Worm (Caenorhabditis elegans) whole organism, L1 larva: ENCODE results near the gene Y116A8A.150.
A peak's percentile ranks its signal among the peaks of the same experiment; 100 is the strongest.

Experiments used
- C34B4.2 ChIP-seq: sonication (generic microtip); optimal IDR thresholded peaks from 2 replicates; lab custom pipeline; 2017; ENCODE audit warnings: mild to moderate bottlenecking, missing genetic modification characterization, missing compliant biosample characterization
- F16B12.6 ChIP-seq: fragments of 150-350 bp; optimal IDR thresholded peaks from 2 replicates; lab custom pipeline; 2014; ENCODE audit warnings: missing biosample characterization, missing genetic modification characterization
- Y116A8C.19 ChIP-seq: sonication (generic microtip); optimal IDR thresholded peaks from 2 replicates; lab custom pipeline; 2016; ENCODE audit warnings: missing compliant biosample characterization, missing genetic modification characterization, borderline replicate concordance
- alr-1 ChIP-seq: fragments of 200-800 bp; sonication (Bioruptor generic); optimal IDR thresholded peaks from 2 replicates; lab custom pipeline; 2018; ENCODE audit warnings: borderline replicate concordance, mild to moderate bottlenecking, missing genetic modification characterization, missing compliant biosample characterization
- ceh-82 ChIP-seq, 3 experiments: fragments of 150-350 bp in 1 of 3; sonication (generic microtip) in 2 of 3; optimal IDR thresholded peaks; 2 replicates each; lab custom pipeline; 2014 to 2017; ENCODE audit warnings: missing biosample characterization in 3 of 3, missing genetic modification characterization in 3 of 3
- ceh-88 ChIP-seq: fragments of 200-800 bp; sonication (Bioruptor generic); IDR thresholded peaks from 2 replicates; pipeline ENCODE4 v1.3.6; 2022; ENCODE audit warnings: missing genetic modification characterization, missing compliant biosample characterization
- ces-1 ChIP-seq: fragments of 150-350 bp; optimal IDR thresholded peaks from 2 replicates; lab custom pipeline; 2014; ENCODE audit warnings: missing biosample characterization, missing genetic modification reagents, missing genetic modification characterization
- dpl-1 ChIP-seq, 3 experiments: fragments of 150-350 bp in 2 of 3; sonication (generic microtip) in 1 of 3; optimal IDR thresholded peaks; 2 replicates each; lab custom pipeline; 2014 to 2017; ENCODE audit warnings: missing biosample characterization in 3 of 3, missing genetic modification characterization in 3 of 3, missing genetic modification reagents in 3 of 3
- dsc-1 ChIP-seq: sonication (generic microtip); optimal IDR thresholded peaks from 2 replicates; lab custom pipeline; 2016; ENCODE audit warnings: mild to moderate bottlenecking, missing genetic modification characterization, missing compliant biosample characterization
- efl-1 ChIP-seq, 4 experiments: fragments of 150-350 bp; optimal IDR thresholded peaks in 3 of 4; peaks in 1 of 4; 1 replicate in 1 of 4; 2 replicates in 3 of 4; lab custom pipeline; 2014; ENCODE audit warnings: missing biosample characterization in 2 of 4, missing genetic modification characterization in 2 of 4, missing genetic modification reagents in 2 of 4
- elt-2 ChIP-seq: sonication (generic microtip); optimal IDR thresholded peaks from 2 replicates; lab custom pipeline; 2016; ENCODE audit warnings: missing genetic modification characterization, mild to moderate bottlenecking, inconsistent platforms, missing compliant biosample characterization, missing genetic modification reagents
- elt-3 ChIP-seq, 6 experiments: fragments of 150-350 bp in 1 of 6; sonication (generic microtip); optimal IDR thresholded peaks; 2 replicates each; lab custom pipeline; 2017 to 2018; ENCODE audit warnings: missing biosample characterization in 6 of 6, missing genetic modification characterization in 6 of 6, inconsistent platforms in 1 of 6
- fkh-10 ChIP-seq: sonication (generic microtip); optimal IDR thresholded peaks from 2 replicates; lab custom pipeline; 2017; ENCODE audit warnings: missing biosample characterization, missing genetic modification reagents, missing genetic modification characterization
- fkh-4 ChIP-seq: sonication (generic microtip); optimal IDR thresholded peaks from 2 replicates; lab custom pipeline; 2016; ENCODE audit warnings: missing compliant biosample characterization, missing genetic modification characterization, borderline replicate concordance
- fkh-8 ChIP-seq: sonication (generic microtip); optimal IDR thresholded peaks from 2 replicates; lab custom pipeline; 2016; ENCODE audit warnings: mild to moderate bottlenecking, missing genetic modification characterization, missing compliant biosample characterization
- grh-1 ChIP-seq: fragments of 200-800 bp; sonication (Bioruptor generic); IDR thresholded peaks from 2 replicates; pipeline ENCODE4 v1.3.6; 2022; ENCODE audit warnings: missing genetic modification reagents, missing genetic modification characterization, missing compliant biosample characterization
- hpl-2 ChIP-seq: fragments of 150-350 bp; optimal IDR thresholded peaks from 2 replicates; lab custom pipeline; 2014; ENCODE audit warnings: missing biosample characterization, missing genetic modification reagents, missing genetic modification characterization
- isw-1 ChIP-seq: fragments of 200-800 bp; sonication (Bioruptor generic); IDR thresholded peaks from 2 replicates; pipeline ENCODE4 v1.3.6; 2022; ENCODE audit warnings: missing genetic modification characterization, missing compliant biosample characterization
- lin-13 ChIP-seq: fragments of 150-350 bp; optimal IDR thresholded peaks from 2 replicates; lab custom pipeline; 2014; ENCODE audit warnings: missing biosample characterization, missing genetic modification reagents, missing genetic modification characterization
- lin-14 ChIP-seq: fragments of 200-800 bp; sonication (Bioruptor generic); optimal IDR thresholded peaks from 2 replicates; lab custom pipeline; 2018; ENCODE audit warnings: mild to moderate bottlenecking, missing genetic modification characterization, moderate library complexity, missing compliant biosample characterization
- lin-15B ChIP-seq: fragments of 150-350 bp; sonication (generic microtip); optimal IDR thresholded peaks from 3 replicates; lab custom pipeline; 2014; ENCODE audit warnings: missing biosample characterization, missing genetic modification characterization
- lin-35 ChIP-seq, 2 experiments: fragments of 150-350 bp; optimal IDR thresholded peaks; 2 replicates each; lab custom pipeline; 2014; ENCODE audit warnings: missing biosample characterization in 2 of 2, missing genetic modification characterization in 2 of 2, missing genetic modification reagents in 2 of 2
- lsy-2 ChIP-seq, 2 experiments: fragments of 150-350 bp; optimal IDR thresholded peaks; 2 replicates each; lab custom pipeline; 2014; ENCODE audit warnings: missing biosample characterization in 2 of 2, missing genetic modification characterization in 2 of 2
- mab-9 ChIP-seq: fragments of 200-800 bp; sonication (Bioruptor generic); IDR thresholded peaks from 2 replicates; pipeline ENCODE4 v1.3.6; 2022; ENCODE audit warnings: missing genetic modification reagents, missing genetic modification characterization, missing compliant biosample characterization
- nhr-11 ChIP-seq: fragments of 150-350 bp; optimal IDR thresholded peaks from 2 replicates; lab custom pipeline; 2014; ENCODE audit warnings: missing biosample characterization, missing genetic modification characterization
- nhr-12 ChIP-seq: sonication (generic microtip); optimal IDR thresholded peaks from 2 replicates; lab custom pipeline; 2017; ENCODE audit warnings: missing biosample characterization, missing genetic modification characterization
- nhr-19 ChIP-seq: fragments of 200-800 bp; sonication (Bioruptor generic); conservative IDR thresholded peaks from 2 replicates; pipeline ENCODE4 v1.3.6; 2022; ENCODE audit warnings: missing genetic modification characterization, missing compliant biosample characterization
- nhr-20 ChIP-seq: sonication (generic microtip); optimal IDR thresholded peaks from 2 replicates; lab custom pipeline; 2016; ENCODE audit warnings: mild to moderate bottlenecking, missing genetic modification characterization, missing compliant biosample characterization
- nhr-237 ChIP-seq: fragments of 150-350 bp; optimal IDR thresholded peaks from 2 replicates; lab custom pipeline; 2014; ENCODE audit warnings: missing biosample characterization, missing genetic modification characterization
- nhr-28 ChIP-seq: fragments of 150-350 bp; optimal IDR thresholded peaks from 2 replicates; lab custom pipeline; 2014; ENCODE audit warnings: missing biosample characterization, missing genetic modification characterization
- nhr-47 ChIP-seq: sonication (generic microtip); optimal IDR thresholded peaks from 2 replicates; lab custom pipeline; 2016; ENCODE audit warnings: mild to moderate bottlenecking, missing genetic modification characterization, moderate library complexity, missing compliant biosample characterization
- nhr-71 ChIP-seq: sonication (generic microtip); optimal IDR thresholded peaks from 2 replicates; lab custom pipeline; 2016; ENCODE audit warnings: mild to moderate bottlenecking, missing genetic modification characterization, moderate library complexity, missing compliant biosample characterization
- nhr-85 ChIP-seq: sonication (generic microtip); peaks from one replicate; lab custom pipeline; 2016; ENCODE audit warnings: missing genetic modification characterization, inconsistent platforms, missing compliant biosample characterization
- nhr-90 ChIP-seq: sonication (generic microtip); optimal IDR thresholded peaks from 2 replicates; lab custom pipeline; 2016; ENCODE audit warnings: mild to moderate bottlenecking, missing genetic modification characterization, missing compliant biosample characterization; ENCODE audit not compliant: poor library complexity
- pax-3 ChIP-seq: fragments of 200-800 bp; sonication (Bioruptor generic); optimal IDR thresholded peaks from 2 replicates; lab custom pipeline; 2018; ENCODE audit warnings: mild to moderate bottlenecking, missing genetic modification characterization, moderate library complexity, missing compliant biosample characterization
- rnt-1 ChIP-seq: sonication (generic microtip); optimal IDR thresholded peaks from 2 replicates; lab custom pipeline; 2016; ENCODE audit warnings: mild to moderate bottlenecking, missing genetic modification characterization, moderate library complexity, missing compliant biosample characterization
- snu-23 ChIP-seq: sonication (generic microtip); optimal IDR thresholded peaks from 2 replicates; lab custom pipeline; 2016; ENCODE audit warnings: missing genetic modification characterization, missing compliant biosample characterization
- sox-4 ChIP-seq: sonication (generic microtip); optimal IDR thresholded peaks from 2 replicates; lab custom pipeline; 2016; ENCODE audit warnings: missing genetic modification characterization, missing compliant biosample characterization
- sptf-1 ChIP-seq: fragments of 150-350 bp; optimal IDR thresholded peaks from 2 replicates; lab custom pipeline; 2014; ENCODE audit warnings: missing biosample characterization, missing genetic modification characterization
- swsn-7 ChIP-seq: sonication (generic microtip); optimal IDR thresholded peaks from 2 replicates; lab custom pipeline; 2016; ENCODE audit warnings: missing genetic modification characterization, missing compliant biosample characterization
- tbx-2 ChIP-seq: sonication (generic microtip); optimal IDR thresholded peaks from 2 replicates; lab custom pipeline; 2016; ENCODE audit warnings: missing genetic modification characterization, missing compliant biosample characterization
- unc-130 ChIP-seq: fragments of 150-350 bp; optimal IDR thresholded peaks from 2 replicates; lab custom pipeline; 2017; ENCODE audit warnings: missing biosample characterization, missing genetic modification characterization, inconsistent platforms
- unc-62 ChIP-seq: fragments of 150-350 bp; optimal IDR thresholded peaks from 2 replicates; lab custom pipeline; 2014; ENCODE audit warnings: missing biosample characterization, missing genetic modification reagents, missing genetic modification characterization
- unc-86 ChIP-seq: sonication (generic microtip); optimal IDR thresholded peaks from 2 replicates; lab custom pipeline; 2016; ENCODE audit warnings: missing genetic modification characterization, missing compliant biosample characterization
- unc-98 ChIP-seq: fragments of 200-800 bp; sonication (Bioruptor generic); IDR thresholded peaks from 2 replicates; pipeline ENCODE4 v1.3.6; 2022; ENCODE audit warnings: missing genetic modification characterization, missing compliant biosample characterization
- xbp-1 ChIP-seq: sonication (generic microtip); optimal IDR thresholded peaks from 2 replicates; lab custom pipeline; 2016; ENCODE audit warnings: missing genetic modification characterization, missing compliant biosample characterization
- zag-1 ChIP-seq: fragments of 150-350 bp; optimal IDR thresholded peaks from 2 replicates; lab custom pipeline; 2014; ENCODE audit warnings: missing biosample characterization, missing genetic modification characterization
- ztf-11 ChIP-seq, 2 experiments: sonication (generic microtip); optimal IDR thresholded peaks; 2 replicates each; lab custom pipeline; 2016 to 2017; ENCODE audit warnings: missing genetic modification characterization in 2 of 2, missing biosample characterization in 1 of 2, missing compliant biosample characterization in 1 of 2

Y116A8A.150 gene

DNA sequence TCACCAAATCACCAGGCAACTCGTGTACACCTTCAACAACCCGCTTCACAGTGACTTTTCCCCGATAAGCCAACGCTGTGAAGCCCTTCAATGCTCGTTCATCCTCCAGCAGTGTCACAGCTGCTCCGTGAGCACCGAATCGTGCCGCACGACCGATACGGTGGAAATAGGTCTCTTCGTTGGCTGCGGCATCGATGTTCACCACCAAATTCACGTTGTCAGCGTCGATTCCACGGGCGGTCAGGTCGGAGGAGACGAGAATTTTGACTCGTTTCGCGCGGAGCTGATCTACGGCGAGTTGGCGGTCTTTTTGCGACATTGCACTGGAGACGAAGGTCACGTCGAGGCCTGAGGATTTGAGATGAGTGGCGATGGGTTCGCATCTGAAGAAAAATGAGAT is 17.9 kb upstream of the Y116A8A.150 start:
- no peak for TF ChIP-seq nhr-12
- no peak for TF ChIP-seq nhr-28 (tag; lab: Kevin White, UChicago)
- no peak for TF ChIP-seq zag-1 (tag; lab: Kevin White, UChicago)
- TF ChIP-seq hpl-2: no peak
- no peak for TF ChIP-seq elt-3 (tag; optimal IDR thresholded peaks at IDR 0.05; lab: Kevin White, UChicago)
- no peak for TF ChIP-seq ces-1 (GFP tag; lab: Kevin White, UChicago)
- no peak for TF ChIP-seq fkh-10 (GFP tag; lab: Kevin White, UChicago)
- TF ChIP-seq alr-1: no peak
- TF ChIP-seq grh-1 (GFP tag; lab: Robert Waterston, UW): no peak
- no peak for TF ChIP-seq isw-1 (GFP tag; lab: Robert Waterston, UW)
- TF ChIP-seq C34B4.2 (tag; lab: Kevin White, UChicago): no peak
- TF ChIP-seq sox-4 (tag; lab: Kevin White, UChicago): no peak
- no peak for TF ChIP-seq lin-15B
- no peak for TF ChIP-seq ceh-82 (tag; optimal IDR thresholded peaks at IDR 0.05; lab: Kevin White, UChicago)
- TF ChIP-seq, all 84 proteins: peak for 0

DNA sequence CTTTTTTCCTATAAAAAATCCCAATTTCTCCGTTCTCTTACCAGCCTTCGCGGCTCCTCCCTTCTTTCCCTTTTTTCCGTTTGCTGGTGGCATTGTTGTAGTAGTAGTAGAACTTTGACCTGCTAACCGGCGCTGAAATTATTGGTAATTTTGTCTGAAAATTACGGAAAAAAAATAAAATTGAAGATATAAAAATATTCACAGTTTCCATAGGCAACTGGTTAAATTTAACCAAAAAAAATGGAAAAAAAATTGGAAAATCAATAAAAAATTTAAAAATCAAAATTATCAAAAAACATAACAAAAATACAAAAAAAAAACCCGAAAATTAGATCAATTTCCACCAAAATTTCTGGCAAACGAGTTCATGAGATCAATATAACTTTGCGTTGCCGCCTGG is 12.0 kb upstream of the Y116A8A.150 start, which contains the start of gene map-2:
TSS of gene map-2 (minus strand) at position 101 of the 400 bp plus-strand sequence.
- TF ChIP-seq alr-1 (no peak), lin-13 (GFP tag; lab: Kevin White, UChicago) (no peak), unc-86 (tag; lab: Kevin White, UChicago) (no peak), unc-130 (tag; lab: Kevin White, UChicago) (no peak), isw-1 (GFP tag; lab: Robert Waterston, UW) (no peak), sptf-1 (no peak), ztf-11 (tag; optimal IDR thresholded peaks at IDR 0.05; lab: Kevin White, UChicago) (no peak), nhr-237 (tag; lab: Kevin White, UChicago) (no peak), hpl-2 (no peak), Y116A8C.19 (tag; lab: Kevin White, UChicago) (no peak), unc-62 (GFP tag; lab: Kevin White, UChicago) (no peak), nhr-11 (tag; lab: Kevin White, UChicago) (no peak), pax-3 (tag; lab: Kevin White, UChicago) (no peak), ceh-82 (tag; optimal IDR thresholded peaks at IDR 0.05; lab: Kevin White, UChicago) (no peak), elt-2 (tag; lab: Kevin White, UChicago) (no peak)

DNA sequence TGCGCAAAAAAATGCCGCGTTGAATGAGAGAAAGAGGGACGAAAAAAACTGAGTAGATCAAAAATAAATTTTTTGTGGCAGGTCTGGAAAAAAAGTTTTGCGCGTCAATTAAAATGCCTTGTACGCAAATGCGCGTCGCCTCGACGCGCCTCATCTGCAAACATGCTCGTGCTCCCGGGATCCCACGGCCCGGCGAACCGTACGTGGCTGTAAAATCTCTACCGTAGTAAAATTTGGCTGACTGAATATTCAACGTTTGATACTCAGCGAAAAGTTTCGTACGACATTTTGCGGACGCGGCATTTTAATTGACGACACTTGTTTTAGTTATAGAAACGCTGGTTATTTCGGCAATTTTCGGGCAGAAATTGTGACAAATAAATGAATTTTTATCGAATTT is 2.6 kb upstream of the Y116A8A.150 start:
- peak; percentile 91 for TF ChIP-seq mab-9
- TF ChIP-seq dsc-1 (tag; lab: Kevin White, UChicago): peak; percentile 39
- TF ChIP-seq nhr-20 (tag; lab: Kevin White, UChicago): peak; percentile 48
- peak; percentile 95 for TF ChIP-seq grh-1 (GFP tag; lab: Robert Waterston, UW)
- TF ChIP-seq nhr-19 (GFP tag; lab: Robert Waterston, UW): peak; percentile 98
- TF ChIP-seq F16B12.6 (tag; lab: Kevin White, UChicago): peak; percentile 71
- TF ChIP-seq lin-35 (GFP tag; optimal IDR thresholded peaks at IDR 0.05; lab: Kevin White, UChicago): peak; percentile 0 to 49
- peak; percentile 58 for TF ChIP-seq swsn-7 (tag; lab: Kevin White, UChicago)
- TF ChIP-seq snu-23: peak; percentile 29
- peak; percentile 50 for TF ChIP-seq lin-14 (GFP tag; lab: Kevin White, UChicago)
- peak in 2 of 3 experiments; percentile 23 to 29 for TF ChIP-seq dpl-1 (GFP tag; optimal IDR thresholded peaks at IDR 0.05; lab: Kevin White, UChicago)
- TF ChIP-seq nhr-71: peak; percentile 76
- peak; percentile 94 for TF ChIP-seq isw-1 (GFP tag; lab: Robert Waterston, UW)
- TF ChIP-seq fkh-8: peak; percentile 35
- peak; percentile 36 for TF ChIP-seq nhr-90 (tag; lab: Kevin White, UChicago)
- TF ChIP-seq ceh-88 (GFP tag; lab: Robert Waterston, UW): peak; percentile 94
- peak; percentile 74 for TF ChIP-seq nhr-47 (tag; lab: Kevin White, UChicago)
- peak; percentile 84 for TF ChIP-seq unc-98 (GFP tag; lab: Robert Waterston, UW)
- peak; percentile 27 for TF ChIP-seq unc-86 (tag; lab: Kevin White, UChicago)
- TF ChIP-seq efl-1 (optimal IDR thresholded peaks at IDR 0.05; lab: Kevin White, UChicago): peak; percentile 53 to 60
- peak; percentile 14 to 96 for TF ChIP-seq efl-1 (GFP tag; optimal IDR thresholded peaks at IDR 0.05 in 1 of 2; lab: Kevin White, UChicago)
- peak; percentile 41 for TF ChIP-seq pax-3 (tag; lab: Kevin White, UChicago)
- peak; percentile 42 for TF ChIP-seq tbx-2 (tag; lab: Kevin White, UChicago)
- TF ChIP-seq lsy-2 (tag; optimal IDR thresholded peaks at IDR 0.05; lab: Kevin White, UChicago): peak; percentile 63 to 76
- TF ChIP-seq nhr-85 (tag; lab: Kevin White, UChicago): peak; percentile 53
- peak; percentile 8 for TF ChIP-seq fkh-4 (tag; lab: Kevin White, UChicago)
- TF ChIP-seq rnt-1: peak; percentile 56
- peak; percentile 53 for TF ChIP-seq xbp-1 (tag; lab: Kevin White, UChicago)
